Worm (Caenorhabditis elegans): Measurements from ENCODE around the gene B0034.4.

B0034.4 gene

DNA sequence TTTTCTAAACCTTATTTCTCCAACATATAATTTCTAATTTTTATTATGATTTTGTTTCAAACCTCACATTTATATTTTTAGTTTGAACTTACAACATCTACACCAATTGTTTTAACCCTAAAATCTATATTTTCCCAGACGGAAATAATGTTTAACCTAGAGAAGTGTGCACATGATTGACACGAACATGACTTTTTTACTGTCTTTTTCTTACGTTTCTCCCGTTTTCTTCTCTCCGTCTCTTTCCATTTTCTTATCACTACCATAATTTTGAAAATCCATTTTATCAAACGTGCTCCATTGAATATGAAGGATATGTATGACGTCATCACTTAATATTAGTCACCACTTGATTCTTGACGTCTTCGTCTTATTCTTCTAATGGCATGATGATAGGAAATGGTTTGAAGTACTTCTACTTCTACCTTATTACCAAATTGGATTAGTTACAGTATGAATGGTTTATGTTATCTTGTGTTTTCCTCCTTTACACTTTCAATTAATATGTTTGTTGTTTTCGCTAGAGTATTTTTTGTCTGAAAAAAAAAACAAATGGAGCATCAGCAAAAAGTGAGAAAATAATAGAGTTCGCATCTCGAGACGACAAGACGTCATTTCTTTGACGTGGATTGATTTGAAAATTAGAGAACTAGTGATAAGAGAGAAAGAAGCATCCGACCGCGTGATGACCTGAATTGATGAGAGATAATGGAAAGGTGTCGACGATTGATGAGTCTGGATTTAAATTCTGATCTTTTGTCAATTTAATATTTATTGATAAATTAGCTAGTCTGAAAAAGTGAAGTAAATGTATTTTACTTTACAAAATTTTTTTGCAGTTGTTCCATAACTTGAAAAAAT, 37.2 kb downstream of the B0034.4 start:
- TF ChIP-seq unc-62 (GFP tag; optimal IDR thresholded peaks at IDR 0.05), result no peak

DNA sequence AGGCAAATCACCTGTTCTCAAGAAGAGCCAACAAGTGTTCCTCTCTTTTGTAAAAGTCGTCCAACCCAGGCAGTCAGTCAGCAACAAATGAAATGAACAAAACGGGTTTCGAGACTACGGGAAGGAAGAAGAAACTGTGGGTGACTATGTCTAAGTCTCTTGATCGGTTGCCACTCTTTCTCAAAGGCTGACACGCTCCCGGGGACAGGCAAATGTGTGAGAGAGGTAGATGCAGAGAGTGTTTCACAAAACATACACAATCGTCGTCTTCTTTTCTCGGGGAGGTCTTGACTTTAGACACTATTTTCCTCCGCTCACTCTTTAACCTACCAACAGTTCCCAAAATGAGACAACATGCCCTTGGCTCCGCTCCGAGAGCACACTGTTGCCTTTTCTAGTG, 38.2 kb downstream of the B0034.4 start:
- TF ChIP-seq unc-62 (GFP tag; optimal IDR thresholded peaks at IDR 0.05), result no peak

DNA sequence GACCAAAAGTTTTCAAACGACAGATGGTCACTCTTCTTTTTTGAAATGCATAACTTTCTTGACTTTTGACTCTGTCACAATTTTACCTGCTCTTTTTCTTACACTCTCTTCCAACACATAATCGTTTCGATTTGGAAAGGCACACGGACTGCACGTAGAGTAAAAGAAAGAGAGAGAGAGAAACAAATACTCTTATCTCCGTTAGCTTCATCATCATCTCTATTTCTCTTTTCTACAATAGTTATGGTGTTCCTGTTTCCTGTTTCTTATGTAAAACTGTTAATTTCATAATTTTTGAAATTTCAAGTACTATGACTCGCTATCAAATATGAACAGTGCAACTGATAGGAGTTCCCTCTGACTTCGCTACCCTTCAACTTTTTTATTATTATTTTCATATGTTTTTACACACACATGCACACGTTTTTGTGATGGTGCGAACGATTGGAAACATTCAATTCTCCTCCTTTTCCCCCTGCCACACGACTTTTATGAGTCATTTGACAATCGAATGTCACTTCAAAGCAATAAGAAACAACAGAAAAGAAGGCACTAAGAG, 39.2 kb downstream of the B0034.4 start:
- no peak for TF ChIP-seq unc-62 (GFP tag; optimal IDR thresholded peaks at IDR 0.05)

DNA sequence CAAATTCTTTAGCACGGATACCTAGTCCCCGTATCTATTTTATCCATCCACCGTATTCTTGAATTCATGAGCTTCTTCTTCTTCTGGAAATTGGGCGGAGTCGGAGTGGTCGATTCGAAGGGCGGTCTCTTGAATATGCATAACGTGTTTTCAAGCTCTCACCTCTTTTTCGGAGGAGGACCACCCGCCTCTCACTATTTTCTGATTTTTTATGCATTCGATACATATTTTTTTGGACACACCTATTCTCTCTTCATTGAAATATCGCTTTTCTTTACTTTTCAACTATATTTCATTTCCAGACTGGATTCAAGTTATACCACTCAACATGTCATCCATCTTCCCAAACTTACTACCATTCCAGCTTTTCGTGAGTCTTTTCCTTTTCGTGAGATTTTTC, 40.8 kb downstream of the B0034.4 start, which contains the start of gene egl-44:
Gene egl-44, plus strand, starts transcription at position 301 of the 400 bp plus-strand sequence.
- TF ChIP-seq unc-62 (GFP tag; optimal IDR thresholded peaks at IDR 0.05), result no peak

DNA sequence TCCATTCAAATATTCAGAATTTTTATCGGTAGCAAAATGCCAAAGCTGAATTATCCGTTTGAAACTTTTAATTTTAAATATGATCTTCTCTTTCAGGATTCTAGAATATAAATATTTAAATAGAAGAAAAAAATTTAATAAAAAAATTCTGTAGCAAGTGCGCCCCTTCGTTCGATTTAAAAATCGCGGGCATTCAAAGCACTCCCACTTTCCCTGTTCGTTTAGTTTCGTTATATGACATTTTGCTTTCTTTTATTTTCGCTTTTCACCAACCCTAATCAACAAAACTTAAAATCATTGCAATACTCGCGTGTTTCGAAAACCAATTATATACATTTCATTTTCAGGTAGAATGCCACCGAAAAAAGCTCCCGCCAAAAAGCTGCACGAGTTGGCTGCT, 47.7 kb downstream of the B0034.4 start, which contains the start of gene vrk-1:
Gene vrk-1, plus strand, starts transcription at position 348 of the 400 bp plus-strand sequence.
- no peak for TF ChIP-seq unc-62 (GFP tag; optimal IDR thresholded peaks at IDR 0.05)

DNA sequence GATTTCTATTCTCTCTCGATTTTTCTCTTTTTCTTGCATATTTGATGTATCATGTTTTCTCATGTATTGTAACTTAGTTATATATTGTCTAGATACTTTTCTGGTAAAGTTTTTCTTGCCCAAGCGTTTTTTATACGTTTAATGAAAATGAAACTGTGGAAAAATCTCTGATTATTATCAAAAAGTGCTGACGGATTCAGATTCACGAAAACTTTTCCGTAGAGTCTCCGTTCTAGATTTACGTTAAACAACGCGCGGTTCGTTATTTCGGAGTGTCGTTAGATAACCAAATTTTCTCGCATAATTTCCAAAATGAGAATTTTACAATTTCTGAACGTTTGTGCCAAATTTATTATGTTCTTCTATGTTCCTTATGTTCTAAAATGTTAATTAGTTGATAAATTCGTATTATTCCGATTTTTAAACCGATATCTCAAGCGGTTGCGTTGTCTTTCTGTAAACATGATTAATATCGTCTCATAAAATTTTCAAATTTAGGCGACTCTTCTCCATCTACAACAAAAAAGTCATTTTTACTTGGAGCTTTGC, 51.1 kb downstream of the B0034.4 start, which contains the start of gene ptp-2:
Gene ptp-2, plus strand, starts transcription at position 499 of the 549 bp plus-strand sequence.
- TF ChIP-seq unc-62 (GFP tag; optimal IDR thresholded peaks at IDR 0.05), result no peak

Measured in whole organism, dauer.